Fruit fly (Drosophila melanogaster) whole organism, pupa: ENCODE measurements around the gene CG2310.

Experiments
- CG10348 ChIP-seq: fragments of 200-800 bp; sonication (Bioruptor generic); IDR thresholded peaks from 2 replicates; pipeline ENCODE4 v1.3.6; 2022; ENCODE audit warnings: missing biosample characterization, missing genetic modification characterization
- CG12605 ChIP-seq: fragments of 200-800 bp; sonication (Bioruptor generic); IDR thresholded peaks from 2 replicates; pipeline ENCODE4 v1.3.6; 2022; ENCODE audit warnings: missing biosample characterization, missing genetic modification characterization
- CG13204 ChIP-seq: fragments of 200-800 bp; sonication (Bioruptor generic); optimal IDR thresholded peaks from 2 replicates; lab custom pipeline; 2018; ENCODE audit warnings: missing biosample characterization, mild to moderate bottlenecking, missing genetic modification characterization, moderate library complexity
- CG14655 ChIP-seq: fragments of 200-800 bp; sonication (Bioruptor generic); optimal IDR thresholded peaks from 3 replicates; lab custom pipeline; 2017; ENCODE audit warnings: mild to moderate bottlenecking, missing biosample characterization, missing genetic modification reagents, missing genetic modification characterization
- CG15710 ChIP-seq: fragments of 200-800 bp; sonication (Bioruptor generic); optimal IDR thresholded peaks from 2 replicates; lab custom pipeline; 2018; ENCODE audit warnings: missing biosample characterization, mild to moderate bottlenecking, missing genetic modification characterization, moderate library complexity
- CG17806 ChIP-seq: fragments of 200-800 bp; sonication (Bioruptor generic); optimal IDR thresholded peaks from 2 replicates; lab custom pipeline; 2018; ENCODE audit warnings: missing biosample characterization, mild to moderate bottlenecking, missing genetic modification characterization, moderate library complexity
- CG32121 ChIP-seq: fragments of 200-800 bp; sonication (Bioruptor generic); IDR thresholded peaks from 2 replicates; pipeline ENCODE4 v1.3.6; 2022; ENCODE audit warnings: missing biosample characterization, missing genetic modification characterization
- CG34367 ChIP-seq: fragments of 200-800 bp; sonication (Bioruptor generic); optimal IDR thresholded peaks from 2 replicates; lab custom pipeline; 2018; ENCODE audit warnings: missing biosample characterization, mild to moderate bottlenecking, missing genetic modification characterization
- CG4496 ChIP-seq: fragments of 200-800 bp; sonication (Bioruptor generic); IDR thresholded peaks from 3 replicates; pipeline ENCODE4 v1.3.6; 2022; ENCODE audit warnings: missing biosample characterization, missing genetic modification characterization
- CG8159 ChIP-seq: fragments of 200-800 bp; sonication (Bioruptor generic); optimal IDR thresholded peaks from 3 replicates; lab custom pipeline; 2018; ENCODE audit warnings: missing biosample characterization, mild to moderate bottlenecking, missing genetic modification characterization, moderate library complexity
- CG8301 ChIP-seq: fragments of 200-800 bp; sonication (Bioruptor generic); optimal IDR thresholded peaks from 2 replicates; lab custom pipeline; 2018; ENCODE audit warnings: missing biosample characterization, mild to moderate bottlenecking, missing genetic modification characterization
- CG9948 ChIP-seq: fragments of 200-800 bp; sonication (Bioruptor generic); optimal IDR thresholded peaks from 2 replicates; lab custom pipeline; 2018; ENCODE audit warnings: missing biosample characterization, mild to moderate bottlenecking, missing genetic modification characterization, moderate library complexity
- D1 ChIP-seq: fragments of 200-800 bp; sonication (Bioruptor generic); optimal IDR thresholded peaks from 2 replicates; lab custom pipeline; 2018; ENCODE audit warnings: missing biosample characterization, mild to moderate bottlenecking, missing genetic modification characterization, moderate library complexity
- EcR ChIP-seq: fragments of 200-800 bp; sonication (Bioruptor generic); optimal IDR thresholded peaks from 3 replicates; lab custom pipeline; 2019; ENCODE audit warnings: missing biosample characterization, missing genetic modification characterization, mild to moderate bottlenecking, moderate library complexity, missing genetic modification reagents
- Ets98B ChIP-seq: fragments of 200-800 bp; sonication (Bioruptor generic); IDR thresholded peaks from 2 replicates; pipeline ENCODE4 v1.3.6; 2022; ENCODE audit warnings: missing biosample characterization, missing genetic modification characterization
- Pif1A ChIP-seq: fragments of 200-800 bp; sonication (Bioruptor generic); optimal IDR thresholded peaks from 3 replicates; lab custom pipeline; 2016; ENCODE audit warnings: missing biosample characterization, missing genetic modification characterization
- Pif1B ChIP-seq: fragments of 200-800 bp; sonication (Bioruptor generic); optimal IDR thresholded peaks from 3 replicates; lab custom pipeline; 2016; ENCODE audit warnings: missing biosample characterization, missing genetic modification characterization
- Snoo ChIP-seq: fragments of 200-800 bp; sonication (Bioruptor generic); optimal IDR thresholded peaks from 3 replicates; lab custom pipeline; 2017; ENCODE audit warnings: missing biosample characterization, mild to moderate bottlenecking, missing genetic modification characterization, inconsistent platforms
- fd96Ca ChIP-seq: fragments of 200-800 bp; sonication (Bioruptor generic); IDR thresholded peaks from 3 replicates; pipeline ENCODE4 v1.3.6; 2022; ENCODE audit warnings: missing biosample characterization, missing genetic modification characterization
- gl ChIP-seq: fragments of 200-800 bp; sonication (Bioruptor generic); optimal IDR thresholded peaks from 2 replicates; lab custom pipeline; 2018; ENCODE audit warnings: missing biosample characterization, mild to moderate bottlenecking, missing genetic modification characterization
- rn ChIP-seq: fragments of 200-800 bp; sonication (Bioruptor generic); IDR thresholded peaks from 2 replicates; pipeline ENCODE4 v1.3.6; 2022; ENCODE audit warnings: missing biosample characterization, missing genetic modification characterization

CG2310 gene

DNA sequence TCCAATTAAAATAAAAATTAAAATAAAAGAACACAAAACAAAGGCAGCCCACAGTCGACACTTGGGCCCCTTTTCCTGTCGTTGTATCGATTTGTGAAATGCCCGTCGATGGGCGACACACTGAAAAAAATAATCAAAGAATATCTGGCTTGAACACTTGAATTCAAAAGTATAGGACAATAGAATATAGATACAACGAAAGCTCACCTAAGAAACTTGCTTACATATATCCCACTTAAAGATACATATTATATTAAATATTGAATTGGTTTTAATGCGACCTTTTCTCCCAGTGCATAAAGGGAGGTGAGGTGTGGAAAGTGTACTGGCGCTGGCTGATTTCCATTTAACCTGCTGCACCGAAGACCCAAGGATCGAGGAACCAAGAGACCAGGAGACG is 28.8 kb upstream of the CG2310 start:
- TF ChIP-seq CG8159 (tag; lab: Kevin White, UChicago): peak; percentile 84
- 0 out of 2 replicates have a peak, but pooled peaks have one; percentile 14 for TF ChIP-seq Ets98B (GFP tag; lab: Robert Waterston, UW)
- peak; percentile 68 for TF ChIP-seq CG15710 (tag; lab: Kevin White, UChicago)
- peak; percentile 43 for TF ChIP-seq gl (tag; lab: Kevin White, UChicago)
- TF ChIP-seq CG12605 (GFP tag; lab: Robert Waterston, UW): no peak
- no peak for TF ChIP-seq CG10348 (GFP tag; lab: Robert Waterston, UW)
- TF ChIP-seq CG8301 (tag; lab: Kevin White, UChicago): peak; percentile 41
- TF ChIP-seq CG34367 (tag; lab: Kevin White, UChicago): peak; percentile 52
- 0 out of 3 replicates have a peak, but pooled peaks have one; percentile 44 for TF ChIP-seq CG4496 (GFP tag; lab: Robert Waterston, UW)
- no peak for TF ChIP-seq CG32121
- TF ChIP-seq fd96Ca: peak; percentile 46; the same call in 1 of the 3 replicates
- TF ChIP-seq D1: no peak
- peak; percentile 72 for TF ChIP-seq CG9948 (tag; lab: Kevin White, UChicago)
- TF ChIP-seq CG13204 (GFP tag; lab: Kevin White, UChicago): peak; percentile 4
- no peak for TF ChIP-seq rn (GFP tag; lab: Robert Waterston, UW)
- peak; percentile 80 for TF ChIP-seq CG17806 (tag; lab: Kevin White, UChicago)
- TF ChIP-seq Pif1B: peak; percentile 29
- peak; percentile 66 for TF ChIP-seq CG14655 (GFP tag; lab: Kevin White, UChicago)
- TF ChIP-seq Pif1A (GFP tag; lab: Kevin White, UChicago): peak; percentile 41
- TF ChIP-seq Snoo (tag; lab: Kevin White, UChicago): peak; percentile 24
- TF ChIP-seq EcR (GFP tag; lab: Kevin White, UChicago): no peak

DNA sequence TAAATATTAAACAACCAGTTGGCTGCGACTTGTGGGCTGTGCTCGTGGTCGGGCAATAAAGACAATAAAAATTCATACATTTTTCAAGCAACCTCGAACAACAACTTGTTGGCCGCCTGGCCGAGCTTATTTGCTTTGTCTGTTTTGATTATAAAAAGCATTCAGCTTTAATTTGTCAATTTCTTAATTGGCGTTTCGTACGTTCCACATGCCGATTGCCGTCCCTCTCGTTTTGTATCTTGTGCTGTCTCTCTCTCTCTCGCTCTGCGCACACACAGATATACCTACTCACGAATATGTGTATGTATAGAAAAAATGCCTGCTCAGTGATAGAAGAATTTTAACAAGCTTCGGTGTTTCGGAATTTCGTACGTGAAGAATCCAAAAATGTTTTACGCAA is 26.9 kb upstream of the CG2310 start:
- no peak for TF ChIP-seq gl (tag; lab: Kevin White, UChicago)
- TF ChIP-seq CG13204 (GFP tag; lab: Kevin White, UChicago): no peak
- TF ChIP-seq CG4496 (GFP tag; lab: Robert Waterston, UW): no peak
- TF ChIP-seq fd96Ca: no peak
- TF ChIP-seq, all 21 proteins: peak for 0

DNA sequence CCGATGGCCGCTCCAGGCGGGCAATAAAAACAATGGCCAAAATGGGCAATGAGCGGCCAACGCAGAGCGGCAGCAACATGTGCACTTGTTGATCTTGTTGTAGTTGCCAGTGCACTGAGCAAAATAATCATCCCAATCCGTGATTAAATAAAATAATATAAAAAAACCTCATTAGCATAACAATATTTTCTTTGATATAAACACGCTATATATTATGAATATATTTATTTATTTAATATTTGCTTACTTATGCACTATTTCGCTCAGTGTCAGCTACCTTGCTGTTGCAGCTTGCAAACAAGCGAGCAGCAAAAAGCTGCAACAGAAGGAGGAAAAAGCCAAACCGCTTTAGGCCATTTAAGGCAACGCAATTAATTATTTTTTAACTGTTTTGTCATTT is 26.0 kb upstream of the CG2310 start:
- TF ChIP-seq EcR (GFP tag; lab: Kevin White, UChicago) (no peak), CG15710 (tag; lab: Kevin White, UChicago) (peak; percentile 83), CG9948 (tag; lab: Kevin White, UChicago) (peak; percentile 78), CG10348 (GFP tag; lab: Robert Waterston, UW) (no peak), Ets98B (GFP tag; lab: Robert Waterston, UW) (peak; percentile 63), Pif1A (GFP tag; lab: Kevin White, UChicago) (peak; percentile 50), CG13204 (GFP tag; lab: Kevin White, UChicago) (peak; percentile 64), CG8301 (tag; lab: Kevin White, UChicago) (peak; percentile 56), fd96Ca (peak; percentile 45; the same call in 2 of the 3 replicates), Pif1B (peak; percentile 75), CG8159 (tag; lab: Kevin White, UChicago) (peak; percentile 87), CG32121 (peak; percentile 59; the same call in 1 of the 2 replicates), CG34367 (tag; lab: Kevin White, UChicago) (peak; percentile 69), CG12605 (GFP tag; lab: Robert Waterston, UW) (peak; percentile 27; the same call in 1 of the 2 replicates), CG14655 (GFP tag; lab: Kevin White, UChicago) (peak; percentile 75), D1 (peak; percentile 48), rn (GFP tag; lab: Robert Waterston, UW) (0 out of 2 replicates have a peak, but pooled peaks have one; percentile 29), gl (tag; lab: Kevin White, UChicago) (peak; percentile 15), CG4496 (GFP tag; lab: Robert Waterston, UW) (peak; percentile 73; the same call in 2 of the 3 replicates), CG17806 (tag; lab: Kevin White, UChicago) (peak; percentile 84), Snoo (tag; lab: Kevin White, UChicago) (peak; percentile 52)

DNA sequence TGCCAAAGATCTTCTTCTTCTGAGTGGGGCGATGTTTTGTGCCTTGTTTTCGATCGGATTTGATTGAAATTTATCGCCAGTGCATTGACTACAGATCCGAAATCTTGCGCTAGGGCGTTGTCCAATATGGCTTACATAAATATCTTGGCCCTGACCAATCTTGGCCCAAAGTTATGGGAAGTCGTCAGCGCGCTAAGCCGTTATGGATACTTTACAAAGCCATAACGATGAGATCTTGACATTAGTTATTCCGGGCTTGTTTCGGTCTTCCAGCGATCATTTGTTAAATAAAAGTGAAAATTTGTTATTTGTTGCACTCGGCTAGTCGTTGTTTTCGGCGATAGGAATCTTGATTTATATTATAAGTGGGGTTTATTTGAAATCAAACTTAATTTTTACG is 25.2 kb upstream of the CG2310 start:
- TF ChIP-seq CG34367 (tag; lab: Kevin White, UChicago) (no peak), CG32121 (no peak), CG4496 (GFP tag; lab: Robert Waterston, UW) (no peak), D1 (no peak), CG8159 (tag; lab: Kevin White, UChicago) (no peak), CG15710 (tag; lab: Kevin White, UChicago) (no peak), gl (tag; lab: Kevin White, UChicago) (no peak), CG9948 (tag; lab: Kevin White, UChicago) (no peak), CG13204 (GFP tag; lab: Kevin White, UChicago) (no peak), rn (GFP tag; lab: Robert Waterston, UW) (no peak), CG10348 (GFP tag; lab: Robert Waterston, UW) (no peak), CG12605 (GFP tag; lab: Robert Waterston, UW) (no peak), CG8301 (tag; lab: Kevin White, UChicago) (no peak)
- TF ChIP-seq, all 21 proteins: peak for 0

DNA sequence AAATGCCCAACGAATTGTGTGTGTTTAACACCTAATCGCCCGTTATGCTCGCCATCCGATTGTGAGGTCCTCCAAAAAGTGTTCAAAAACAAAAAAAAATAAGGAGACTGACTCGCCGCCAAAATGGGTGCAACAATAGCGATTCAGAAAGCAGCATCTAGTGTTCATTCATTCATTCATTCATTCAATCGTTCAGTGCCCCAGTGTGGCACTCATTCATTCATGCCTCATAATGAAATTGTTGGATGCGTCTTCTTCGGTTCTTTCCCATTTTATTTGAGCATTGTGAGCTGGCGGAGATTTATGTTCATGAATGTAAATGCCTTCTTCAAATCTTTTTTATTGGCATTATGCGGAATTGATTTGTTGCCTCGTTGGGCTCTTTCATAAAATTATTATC is 24.6 kb upstream of the CG2310 start:
- TF ChIP-seq CG10348 (GFP tag; lab: Robert Waterston, UW) (no peak), CG8159 (tag; lab: Kevin White, UChicago) (no peak), CG34367 (tag; lab: Kevin White, UChicago) (no peak), D1 (no peak), rn (GFP tag; lab: Robert Waterston, UW) (no peak), gl (tag; lab: Kevin White, UChicago) (no peak), CG14655 (GFP tag; lab: Kevin White, UChicago) (no peak), CG8301 (tag; lab: Kevin White, UChicago) (no peak), Pif1B (no peak), CG4496 (GFP tag; lab: Robert Waterston, UW) (no peak), EcR (GFP tag; lab: Kevin White, UChicago) (no peak), Pif1A (GFP tag; lab: Kevin White, UChicago) (no peak), CG15710 (tag; lab: Kevin White, UChicago) (no peak), Ets98B (GFP tag; lab: Robert Waterston, UW) (no peak), Snoo (tag; lab: Kevin White, UChicago) (no peak), CG9948 (tag; lab: Kevin White, UChicago) (no peak), CG17806 (tag; lab: Kevin White, UChicago) (no peak), CG13204 (GFP tag; lab: Kevin White, UChicago) (no peak), CG12605 (GFP tag; lab: Robert Waterston, UW) (no peak), CG32121 (no peak)
